Worm (Caenorhabditis elegans) whole organism, early embryonic: ENCODE data around the gene tsn-1.

ENCODE experiments used
- B0310.2 ChIP-seq: sonication (generic microtip); optimal IDR thresholded peaks from 2 replicates; lab custom pipeline; 2016; ENCODE audit warnings: mild to moderate bottlenecking, missing genetic modification characterization, missing compliant biosample characterization
- F13C5.2 ChIP-seq: sonication (generic microtip); optimal IDR thresholded peaks from 2 replicates; lab custom pipeline; 2017; ENCODE audit warnings: mild to moderate bottlenecking, missing genetic modification characterization, inconsistent platforms, missing compliant biosample characterization
- aly-1 ChIP-seq: sonication (generic microtip); optimal IDR thresholded peaks from 2 replicates; lab custom pipeline; 2016; ENCODE audit warnings: missing genetic modification characterization, missing compliant biosample characterization
- ama-1 ChIP-seq: fragments of 150-350 bp; optimal IDR thresholded peaks from 2 replicates; lab custom pipeline; 2014
- ceh-13 ChIP-seq: fragments of 200-800 bp; sonication (Bioruptor generic); optimal IDR thresholded peaks from 2 replicates; lab custom pipeline; 2018; ENCODE audit warnings: mild to moderate bottlenecking, missing genetic modification characterization, missing compliant biosample characterization
- ceh-36 ChIP-seq: sonication (generic microtip); optimal IDR thresholded peaks from 2 replicates; lab custom pipeline; 2016; ENCODE audit warnings: missing genetic modification characterization, inconsistent platforms, missing compliant biosample characterization
- ets-7 ChIP-seq: sonication (generic microtip); optimal IDR thresholded peaks from 2 replicates; lab custom pipeline; 2016; ENCODE audit warnings: missing genotype, missing genetic modification characterization, missing compliant biosample characterization
- flt-1 ChIP-seq: fragments of 200-800 bp; sonication (Bioruptor generic); IDR thresholded peaks from 2 replicates; pipeline ENCODE4 v1.3.6; 2022; ENCODE audit warnings: missing genetic modification characterization, missing compliant biosample characterization
- hmbx-1 ChIP-seq: sonication (generic microtip); optimal IDR thresholded peaks from 2 replicates; lab custom pipeline; 2016; ENCODE audit warnings: mild to moderate bottlenecking, missing genetic modification characterization, missing compliant biosample characterization
- hmg-4 ChIP-seq: fragments of 200-800 bp; sonication (Bioruptor generic); optimal IDR thresholded peaks from 2 replicates; lab custom pipeline; 2018; ENCODE audit warnings: mild to moderate bottlenecking, missing genetic modification characterization, missing compliant biosample characterization
- hnd-1 ChIP-seq: sonication (generic microtip); optimal IDR thresholded peaks from 2 replicates; lab custom pipeline; 2016; ENCODE audit warnings: missing genetic modification characterization, missing compliant biosample characterization
- pes-1 ChIP-seq: fragments of 200-800 bp; sonication (Bioruptor generic); IDR thresholded peaks from 2 replicates; pipeline ENCODE4 v1.3.6; 2022; ENCODE audit warnings: missing genetic modification reagents, missing genetic modification characterization, missing compliant biosample characterization
- scrt-1 ChIP-seq: fragments of 200-800 bp; sonication (Bioruptor generic); IDR thresholded peaks from 2 replicates; pipeline ENCODE4 v1.3.6; 2022; ENCODE audit warnings: missing genetic modification characterization, missing compliant biosample characterization
- tbx-11 ChIP-seq: fragments of 200-800 bp; sonication (Bioruptor generic); IDR thresholded peaks from 2 replicates; pipeline ENCODE4 v1.3.6; 2022; ENCODE audit warnings: missing genetic modification characterization, missing compliant biosample characterization

ce11 chrII:4661278-4661677, 45.3 kb upstream of the tsn-1 start, which contains the start of gene T05A7.13:
- no peak for TF ChIP-seq ama-1 (lab: Kevin White, UChicago)
- no peak for TF ChIP-seq ceh-36
- no peak for TF ChIP-seq ets-7 (tag; lab: Kevin White, UChicago)
- no peak for TF ChIP-seq flt-1 (GFP tag; lab: Robert Waterston, UW)
- TF ChIP-seq F13C5.2 (tag; lab: Kevin White, UChicago) = no peak
- no peak for TF ChIP-seq hmg-4 (GFP tag; lab: Kevin White, UChicago)
- TF ChIP-seq hmbx-1 (tag; lab: Kevin White, UChicago) = no peak
- TF ChIP-seq pes-1 (GFP tag; lab: Robert Waterston, UW) = no peak
- TF ChIP-seq scrt-1 (GFP tag; lab: Robert Waterston, UW) = no peak
- TF ChIP-seq hnd-1 (tag; lab: Kevin White, UChicago) = no peak
- TF ChIP-seq B0310.2 (tag; lab: Kevin White, UChicago) = no peak
- TF ChIP-seq aly-1 (tag; lab: Kevin White, UChicago) = no peak
- no peak for TF ChIP-seq ceh-13 (GFP tag; lab: Kevin White, UChicago)
- TF ChIP-seq tbx-11 (GFP tag; lab: Robert Waterston, UW) = no peak
